Fruit fly (Drosophila melanogaster): ENCODE results near the gene nonA-l.

Gene nonA-l

DNA sequence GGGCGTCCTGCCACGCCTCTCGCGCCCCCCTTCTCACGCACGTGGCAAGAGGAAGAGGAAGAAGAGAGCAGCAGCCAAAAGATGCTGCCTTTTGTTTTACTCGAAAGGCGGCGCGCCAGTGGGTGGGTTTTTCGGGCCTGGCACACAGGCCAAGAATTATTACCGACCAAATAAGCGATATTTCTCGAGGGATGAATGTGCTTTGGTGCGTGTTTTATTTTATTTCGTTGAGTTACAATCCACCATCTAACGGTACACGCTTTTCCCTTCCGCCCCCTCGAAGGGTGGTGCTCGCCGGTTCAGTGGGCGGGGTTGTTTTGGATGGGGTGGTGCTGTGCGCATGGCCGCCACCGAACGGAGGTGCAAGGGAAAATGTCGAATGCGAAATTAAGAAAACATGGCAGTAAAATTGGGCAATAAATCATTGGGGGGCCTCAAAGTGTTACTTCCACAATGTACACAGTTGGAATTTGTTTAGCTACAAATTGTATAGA is 32.3 kb downstream of the nonA-l start:
- no peak for TF ChIP-seq grau (tag; optimal IDR thresholded peaks at IDR 0.05)
- TF ChIP-seq H15 (GFP tag; IDR thresholded peaks at IDR 0.05): no peak
- TF ChIP-seq CG13424 (tag; optimal IDR thresholded peaks at IDR 0.05): no peak
- no peak for TF ChIP-seq CG12236 (GFP tag; optimal IDR thresholded peaks at IDR 0.05)
- no peak for TF ChIP-seq Ptx1 (GFP tag; IDR thresholded peaks at IDR 0.05)
- no peak for TF ChIP-seq gcm (GFP tag; optimal IDR thresholded peaks at IDR 0.05)
- TF ChIP-seq pita (GFP tag; optimal IDR thresholded peaks at IDR 0.05): no peak
- TF ChIP-seq CG5180 (GFP tag; optimal IDR thresholded peaks at IDR 0.05): no peak
- TF ChIP-seq abd-A (tag; optimal IDR thresholded peaks at IDR 0.05): peak; percentile 95
- TF ChIP-seq emc (GFP tag; optimal IDR thresholded peaks at IDR 0.05): no peak
- no peak for TF ChIP-seq gcm2 (GFP tag; optimal IDR thresholded peaks at IDR 0.05)
- TF ChIP-seq unpg (GFP tag; optimal IDR thresholded peaks at IDR 0.05): no peak
- TF ChIP-seq Dek (tag; optimal IDR thresholded peaks at IDR 0.05): no peak
- peak; percentile 70; the same call in 1 of the 2 replicates for TF ChIP-seq seq (GFP tag; IDR thresholded peaks at IDR 0.05)
- no peak for TF ChIP-seq lmd (GFP tag; IDR thresholded peaks at IDR 0.05)
- TF ChIP-seq Med (GFP tag): peak; percentile 17
- no peak for TF ChIP-seq ham (GFP tag; IDR thresholded peaks at IDR 0.05)
- peak; percentile 5 for TF ChIP-seq nerfin-1 (tag; optimal IDR thresholded peaks at IDR 0.05)
- TF ChIP-seq CG31441 (GFP tag; IDR thresholded peaks at IDR 0.05): no peak
- TF ChIP-seq Nf-YC (tag; optimal IDR thresholded peaks at IDR 0.05): peak; percentile 71
- TF ChIP-seq CG7786 (GFP tag; optimal IDR thresholded peaks at IDR 0.05): no peak
- TF ChIP-seq Gug (GFP tag; IDR thresholded peaks at IDR 0.05): no peak
- no peak for TF ChIP-seq CG14860 (GFP tag; IDR thresholded peaks at IDR 0.05; ENCODE audit: partially characterized antibody)
- TF ChIP-seq chn (GFP tag; optimal IDR thresholded peaks at IDR 0.05): no peak
- no peak for TF ChIP-seq CG31224 (GFP tag; IDR thresholded peaks at IDR 0.05)
- TF ChIP-seq crol (GFP tag; IDR thresholded peaks at IDR 0.05): peak; percentile 34; the same call in 1 of the 2 replicates
- TF ChIP-seq CG15269 (tag; optimal IDR thresholded peaks at IDR 0.05): no peak
- TF ChIP-seq pros (GFP tag; optimal IDR thresholded peaks at IDR 0.05): peak; percentile 81
- no peak for TF ChIP-seq CG4820 (GFP tag; optimal IDR thresholded peaks at IDR 0.05)
- TF ChIP-seq az2 (GFP tag; optimal IDR thresholded peaks at IDR 0.05): no peak
- TF ChIP-seq dpn (GFP tag; optimal IDR thresholded peaks at IDR 0.05): no peak
- TF ChIP-seq ewg (GFP tag; optimal IDR thresholded peaks at IDR 0.05): peak; percentile 80
- no peak for TF ChIP-seq otp (GFP tag; IDR thresholded peaks at IDR 0.05)
- TF ChIP-seq Nf-YB (GFP tag; optimal IDR thresholded peaks at IDR 0.05): peak; percentile 27
- no peak for TF ChIP-seq HLH3B (GFP tag; IDR thresholded peaks at IDR 0.05)
- TF ChIP-seq hb (GFP tag; IDR thresholded peaks at IDR 0.05; ENCODE audit: partially characterized antibody): no peak
- no peak for TF ChIP-seq Blimp-1 (GFP tag; optimal IDR thresholded peaks at IDR 0.05)
- no peak for TF ChIP-seq CG7372 (GFP tag; IDR thresholded peaks at IDR 0.05)
- no peak for TF ChIP-seq CG1603 (tag; optimal IDR thresholded peaks at IDR 0.05)
- TF ChIP-seq jing (GFP tag; optimal IDR thresholded peaks at IDR 0.05): no peak
- no peak for TF ChIP-seq CG7556 (GFP tag; optimal IDR thresholded peaks at IDR 0.05)
- TF ChIP-seq CG17568 (GFP tag; optimal IDR thresholded peaks at IDR 0.05): no peak
- no peak for TF ChIP-seq CG32532 (GFP tag; IDR thresholded peaks at IDR 0.05)
- TF ChIP-seq PHDP (tag; optimal IDR thresholded peaks at IDR 0.05): no peak
- no peak for TF ChIP-seq Ravus (GFP tag; IDR thresholded peaks at IDR 0.05)
- TF ChIP-seq CG31388 (GFP tag; optimal IDR thresholded peaks at IDR 0.05): no peak
- TF ChIP-seq ranshi (GFP tag; IDR thresholded peaks at IDR 0.05): no peak
- no peak for TF ChIP-seq CG12071 (GFP tag; optimal IDR thresholded peaks at IDR 0.05)
- no peak for TF ChIP-seq Asciz (GFP tag; optimal IDR thresholded peaks at IDR 0.05)
- no peak for TF ChIP-seq pho (GFP tag; optimal IDR thresholded peaks at IDR 0.05)

All from whole organism, embryonic.